Fruit fly (Drosophila melanogaster) whole organism, wandering third instar larva: ENCODE results near the gene RpL34b.

ENCODE experiments used
- CG32264 ChIP-seq: fragments of 200-800 bp; sonication (Bioruptor generic); optimal IDR thresholded peaks from 2 replicates; lab custom pipeline; 2016; ENCODE audit warnings: missing biosample characterization, missing genetic modification characterization
- Dfd ChIP-seq: fragments of >200 bp; optimal IDR thresholded peaks from 2 replicates; lab custom pipeline; 2017; ENCODE audit warnings: missing biosample characterization, missing genetic modification characterization
- Hnf4 ChIP-seq: fragments of 200-800 bp; sonication (Bioruptor generic); optimal IDR thresholded peaks from 2 replicates; lab custom pipeline; 2016; ENCODE audit warnings: missing biosample characterization, mild to moderate bottlenecking, missing genetic modification characterization
- Jra ChIP-seq: sonication (Bioruptor generic); optimal IDR thresholded peaks from 2 replicates; lab custom pipeline; 2016; ENCODE audit warnings: missing biosample characterization, missing genetic modification characterization
- Myc ChIP-seq: fragments of >200 bp; optimal IDR thresholded peaks from 2 replicates; lab custom pipeline; 2017
- foxo ChIP-seq, 2 experiments: fragments of 200-800 bp; sonication (Bioruptor generic); optimal IDR thresholded peaks; 2 replicates in 1 of 2; 3 replicates in 1 of 2; lab custom pipeline; 2016 to 2017; ENCODE audit warnings: missing biosample characterization in 2 of 2, missing genetic modification characterization in 2 of 2
- pan ChIP-seq: fragments of >200 bp; optimal IDR thresholded peaks from 2 replicates; lab custom pipeline; 2017
- psq ChIP-seq: fragments of 200-800 bp; sonication (Bioruptor generic); optimal IDR thresholded peaks from 3 replicates; lab custom pipeline; 2017; ENCODE audit warnings: missing biosample characterization, mild to moderate bottlenecking, missing genetic modification characterization, moderate library complexity

DNA sequence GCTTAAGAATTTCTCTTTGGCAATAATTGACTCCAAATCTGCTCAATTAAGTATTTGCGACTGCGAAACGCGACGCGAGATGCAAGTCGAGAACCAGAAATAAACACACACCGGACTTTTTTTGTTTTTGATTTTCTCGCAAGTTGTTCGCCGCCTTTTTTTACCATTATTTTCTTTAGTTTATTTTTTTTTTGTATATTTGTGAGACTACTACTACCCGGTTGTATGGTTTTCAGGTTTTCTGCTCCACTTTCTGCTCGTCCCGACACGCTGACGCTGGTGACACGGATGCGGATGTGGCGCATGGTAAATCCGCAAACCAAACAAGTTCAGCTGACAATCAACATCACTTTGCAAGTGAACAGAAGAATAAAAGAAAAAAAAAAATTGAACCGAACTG, 20.1 kb downstream of the RpL34b start:
- TF ChIP-seq CG32264 (GFP tag; lab: Kevin White, UChicago) = no peak
- no peak for TF ChIP-seq foxo (GFP tag; optimal IDR thresholded peaks at IDR 0.05; lab: Kevin White, UChicago)
- TF ChIP-seq Dfd = no peak
- TF ChIP-seq pan = no peak
- no peak for TF ChIP-seq Jra
- no peak for TF ChIP-seq psq (GFP tag; lab: Kevin White, UChicago)
- no peak for TF ChIP-seq Hnf4 (GFP tag; lab: Kevin White, UChicago)
- TF ChIP-seq Myc = no peak
